Fruit fly (Drosophila melanogaster) S2 (cell line): ENCODE measurements around the gene Rap1.

Experiments
- CG8478 ChIP-seq: fragments of >200 bp; optimal IDR thresholded peaks from 2 replicates; lab custom pipeline; 2018
- CTCF ChIP-seq, 2 experiments: fragments of >200 bp; optimal IDR thresholded peaks; 2 replicates each; lab custom pipeline; 2018

dm6 chr3L:1885436-1885835 is 23.4 kb upstream of the Rap1 start, which contains the start of gene Tmhs:
- no peak for TF ChIP-seq CTCF (optimal IDR thresholded peaks at IDR 0.05; lab: Kevin White, UChicago)
- TF ChIP-seq CG8478 (lab: Kevin White, UChicago), result no peak
